Comparison of ENCODE assay signal across 6 worm cellular contexts in the genomic region with DNA sequence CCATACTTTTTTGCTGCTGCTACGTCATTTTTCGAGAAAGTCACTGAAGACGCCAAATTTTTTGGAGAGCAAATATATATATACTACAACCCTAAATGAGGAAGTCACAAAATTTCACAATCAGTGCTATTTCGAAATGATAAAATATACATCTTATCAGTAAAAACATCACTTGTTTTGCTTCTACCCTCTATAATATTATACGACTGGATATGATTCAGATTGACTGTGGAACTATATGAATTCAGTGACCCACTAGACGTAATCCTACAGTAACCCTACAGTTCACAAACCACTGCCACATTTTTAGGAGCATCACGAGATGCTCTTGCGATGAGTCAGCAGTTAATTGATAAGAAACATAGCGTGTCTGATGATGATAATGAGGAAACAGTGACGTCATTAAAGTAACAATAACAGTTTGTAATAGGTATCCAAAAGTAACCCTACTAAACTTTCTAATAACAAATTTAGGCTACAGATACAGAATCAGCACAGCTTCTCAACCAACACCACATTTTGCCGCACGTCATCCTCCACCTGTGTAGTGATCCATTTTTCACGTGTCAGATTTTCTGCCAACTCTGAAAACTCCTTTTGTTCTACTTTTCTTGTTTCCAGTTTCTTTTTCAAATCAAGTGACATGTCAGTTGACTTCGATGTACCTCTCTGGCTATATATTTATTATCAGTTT.
TF ChIP-seq lines count a peak whose summit lies in the region.

A gene (minus strand): TSS at position 51 of the 694 bp plus-strand sequence.
A gene (plus strand): TSS at position 644 of the 694 bp plus-strand sequence.

TF ChIP-seq in whole organism, L1 larva, 84 proteins besides CTCF, POLR2A, EP300 and RAD21 (continues in another document):
- TF ChIP-seq unc-130 (tag; optimal IDR thresholded peaks at IDR 0.05; lab: Kevin White, UChicago) = no peak
- no peak for TF ChIP-seq ceh-90 (tag; optimal IDR thresholded peaks at IDR 0.05; lab: Kevin White, UChicago)
- no peak for TF ChIP-seq mdl-1 (tag; optimal IDR thresholded peaks at IDR 0.05; lab: Kevin White, UChicago)
- no peak for TF ChIP-seq ets-5 (GFP tag; IDR thresholded peaks at IDR 0.05; lab: Robert Waterston, UW)
- TF ChIP-seq nhr-19 (GFP tag; conservative IDR thresholded peaks at IDR 0.05; lab: Robert Waterston, UW) = no peak
- no peak for TF ChIP-seq grh-1 (GFP tag; IDR thresholded peaks at IDR 0.05; lab: Robert Waterston, UW)
- TF ChIP-seq efl-1 (optimal IDR thresholded peaks at IDR 0.05; lab: Kevin White, UChicago) = no peak
- TF ChIP-seq efl-1 (GFP tag; optimal IDR thresholded peaks at IDR 0.05 in 1 of 2; lab: Kevin White, UChicago) = peak in 1 of 2 experiments; percentile 74
- TF ChIP-seq C04F5.9 (tag; optimal IDR thresholded peaks at IDR 0.05; lab: Kevin White, UChicago) = no peak
- no peak for TF ChIP-seq dsc-1 (tag; optimal IDR thresholded peaks at IDR 0.05; lab: Kevin White, UChicago)
- TF ChIP-seq lsy-2 (tag; optimal IDR thresholded peaks at IDR 0.05; lab: Kevin White, UChicago) = no peak
- peak in 1 of 2 experiments; percentile 12 for TF ChIP-seq lin-35 (GFP tag; optimal IDR thresholded peaks at IDR 0.05; lab: Kevin White, UChicago)
- no peak for TF ChIP-seq mef-2 (tag; optimal IDR thresholded peaks at IDR 0.05; lab: Kevin White, UChicago)
- TF ChIP-seq jun-1 (tag; optimal IDR thresholded peaks at IDR 0.05; lab: Kevin White, UChicago) = peak; percentile 52

TF ChIP-seq in whole organism, L2 larva, 48 proteins besides CTCF, POLR2A, EP300 and RAD21 (continues in another document):
- TF ChIP-seq gmeb-1 (tag; optimal IDR thresholded peaks at IDR 0.05; lab: Kevin White, UChicago) (peak; percentile 3), mab-5 (tag; optimal IDR thresholded peaks at IDR 0.05; lab: Kevin White, UChicago) (no peak), alr-1 (tag; optimal IDR thresholded peaks at IDR 0.05; lab: Kevin White, UChicago) (no peak), unc-55 (GFP tag; optimal IDR thresholded peaks at IDR 0.05; lab: Kevin White, UChicago) (no peak), ceh-16 (tag; optimal IDR thresholded peaks at IDR 0.05; lab: Kevin White, UChicago) (no peak), mdl-1 (tag; optimal IDR thresholded peaks at IDR 0.05; lab: Kevin White, UChicago) (no peak), aly-2 (tag; optimal IDR thresholded peaks at IDR 0.05; lab: Kevin White, UChicago) (no peak), unc-62 (GFP tag; optimal IDR thresholded peaks at IDR 0.05; lab: Kevin White, UChicago) (no peak), crh-2 (tag; optimal IDR thresholded peaks at IDR 0.05; lab: Kevin White, UChicago) (peak; percentile 47), sma-9 (GFP tag; optimal IDR thresholded peaks at IDR 0.05; lab: Kevin White, UChicago) (peak; percentile 42), sma-9 (tag; optimal IDR thresholded peaks at IDR 0.05; lab: Kevin White, UChicago) (no peak), nhr-77 (tag; optimal IDR thresholded peaks at IDR 0.05; lab: Kevin White, UChicago) (no peak), blmp-1 (tag; optimal IDR thresholded peaks at IDR 0.05; lab: Kevin White, UChicago; ENCODE audit: insufficient read depth) (no peak), skn-1 (tag; optimal IDR thresholded peaks at IDR 0.05; lab: Kevin White, UChicago) (no peak), ZK546.5 (tag; optimal IDR thresholded peaks at IDR 0.05; lab: Kevin White, UChicago) (no peak)

TF ChIP-seq in whole organism, L3 larva, 47 proteins besides CTCF, POLR2A, EP300 and RAD21:
- TF ChIP-seq pqm-1 (tag; optimal IDR thresholded peaks at IDR 0.05; lab: Kevin White, UChicago) (peak; percentile 91), fkh-2 (tag; optimal IDR thresholded peaks at IDR 0.05; lab: Kevin White, UChicago) (no peak), ceh-82 (tag; optimal IDR thresholded peaks at IDR 0.05; lab: Kevin White, UChicago) (no peak), nhr-237 (tag; optimal IDR thresholded peaks at IDR 0.05; lab: Kevin White, UChicago) (no peak), unc-39 (tag; optimal IDR thresholded peaks at IDR 0.05; lab: Kevin White, UChicago) (no peak), jun-1 (tag; optimal IDR thresholded peaks at IDR 0.05; lab: Kevin White, UChicago) (no peak), elt-1 (tag; optimal IDR thresholded peaks at IDR 0.05; lab: Kevin White, UChicago) (no peak), nhr-25 (tag; optimal IDR thresholded peaks at IDR 0.05; lab: Kevin White, UChicago) (no peak), fos-1 (tag; optimal IDR thresholded peaks at IDR 0.05; lab: Kevin White, UChicago) (peak; percentile 44), elt-2 (tag; optimal IDR thresholded peaks at IDR 0.05; lab: Kevin White, UChicago) (peak; percentile 96)

TF ChIP-seq in whole organism, L4 larva, 104 proteins besides CTCF, POLR2A, EP300 and RAD21 (continues in another document):
- no peak for TF ChIP-seq madf-9 (GFP tag; conservative IDR thresholded peaks at IDR 0.05; lab: Robert Waterston, UW)
- no peak for TF ChIP-seq set-16 (GFP tag; IDR thresholded peaks at IDR 0.05; lab: Robert Waterston, UW)
- no peak for TF ChIP-seq aly-2 (tag; optimal IDR thresholded peaks at IDR 0.05; lab: Kevin White, UChicago)
- TF ChIP-seq nhr-10 (tag; optimal IDR thresholded peaks at IDR 0.05; lab: Kevin White, UChicago) = no peak
- no peak for TF ChIP-seq T20F7.1 (GFP tag; optimal IDR thresholded peaks at IDR 0.05; lab: Kevin White, UChicago)
- TF ChIP-seq ZK546.5 (tag; optimal IDR thresholded peaks at IDR 0.05; lab: Kevin White, UChicago) = no peak
- peak; percentile 57 for TF ChIP-seq hlh-11 (tag; optimal IDR thresholded peaks at IDR 0.05; lab: Kevin White, UChicago)
- TF ChIP-seq daf-12 (tag; optimal IDR thresholded peaks at IDR 0.05; lab: Kevin White, UChicago) = no peak
- TF ChIP-seq nhr-48 (tag; optimal IDR thresholded peaks at IDR 0.05; lab: Kevin White, UChicago) = no peak
- TF ChIP-seq daf-19 (GFP tag; conservative IDR thresholded peaks at IDR 0.05; lab: Robert Waterston, UW) = no peak
- no peak for TF ChIP-seq snpc-4 (tag; optimal IDR thresholded peaks at IDR 0.05; lab: Kevin White, UChicago)
- TF ChIP-seq egl-27 (tag; optimal IDR thresholded peaks at IDR 0.05; lab: Kevin White, UChicago) = no peak
- TF ChIP-seq mdl-1 (tag; optimal IDR thresholded peaks at IDR 0.05; lab: Kevin White, UChicago) = no peak
- no peak for TF ChIP-seq daf-8 (GFP tag; IDR thresholded peaks at IDR 0.05; lab: Robert Waterston, UW)
- no peak for TF ChIP-seq lim-7 (GFP tag; IDR thresholded peaks at IDR 0.05; lab: Robert Waterston, UW)
- no peak for TF ChIP-seq zfp-2 (tag; optimal IDR thresholded peaks at IDR 0.05; lab: Kevin White, UChicago)
- TF ChIP-seq fos-1 (tag; optimal IDR thresholded peaks at IDR 0.05; lab: Kevin White, UChicago) = no peak
- TF ChIP-seq php-3 (GFP tag; IDR thresholded peaks at IDR 0.05; lab: Robert Waterston, UW) = no peak

TF ChIP-seq in whole organism, late embryonic, 69 proteins besides CTCF, POLR2A, EP300 and RAD21:
- TF ChIP-seq hlh-30 (tag; optimal IDR thresholded peaks at IDR 0.05; lab: Kevin White, UChicago; ENCODE audit: insufficient read depth) = no peak
- TF ChIP-seq elt-2 (tag; optimal IDR thresholded peaks at IDR 0.05; lab: Kevin White, UChicago) = peak; percentile 85

TF ChIP-seq in whole organism, young adult, 124 proteins besides CTCF, POLR2A, EP300 and RAD21:
- TF ChIP-seq cebp-1 (GFP tag; IDR thresholded peaks at IDR 0.05; lab: Robert Waterston, UW) = peak; percentile 38; the same call in 1 of the 2 replicates
- TF ChIP-seq cebp-1 (tag; optimal IDR thresholded peaks at IDR 0.05; lab: Kevin White, UChicago) = peak; percentile 83
- TF ChIP-seq atf-7 (tag; optimal IDR thresholded peaks at IDR 0.05; lab: Kevin White, UChicago) = peak; percentile 94
- no peak for TF ChIP-seq unc-62 (GFP tag; optimal IDR thresholded peaks at IDR 0.05; lab: Kevin White, UChicago)
- peak; percentile 62 for TF ChIP-seq nhr-80 (tag; optimal IDR thresholded peaks at IDR 0.05; lab: Kevin White, UChicago)
TF ChIP-seq in whole organism, young adult: peak in this region for 3.
